Fruit fly (Drosophila melanogaster) whole organism, embryonic: ENCODE measurements around the gene Rgl.

Source experiments
- ATbp ChIP-seq: fragments of 200-800 bp; sonication (Bioruptor generic); optimal IDR thresholded peaks from 2 replicates; lab custom pipeline; 2017; ENCODE audit warnings: missing biosample characterization, mild to moderate bottlenecking, missing genetic modification characterization, missing genetic modification reagents
- CG10543 ChIP-seq: fragments of 200-800 bp; sonication (Bioruptor generic); optimal IDR thresholded peaks from 3 replicates; lab custom pipeline; 2017; ENCODE audit warnings: missing biosample characterization, mild to moderate bottlenecking, missing genetic modification characterization, moderate library complexity
- CG10654 ChIP-seq: fragments of 200-800 bp; sonication (Bioruptor generic); optimal IDR thresholded peaks from 2 replicates; lab custom pipeline; 2016; ENCODE audit warnings: missing biosample characterization, missing genetic modification characterization
- CG11247 ChIP-seq: fragments of 200-800 bp; sonication (Bioruptor generic); IDR thresholded peaks from 2 replicates; pipeline ENCODE4 v1.3.6; 2022; ENCODE audit warnings: missing biosample characterization, missing genetic modification characterization
- CG13296 ChIP-seq: fragments of 200-800 bp; sonication (Bioruptor generic); optimal IDR thresholded peaks from 3 replicates; lab custom pipeline; 2018; ENCODE audit warnings: missing biosample characterization, mild to moderate bottlenecking, missing genetic modification characterization
- CG13775 ChIP-seq: fragments of 200-800 bp; sonication (Bioruptor generic); optimal IDR thresholded peaks from 3 replicates; lab custom pipeline; 2017; ENCODE audit warnings: missing biosample characterization, mild to moderate bottlenecking, missing genetic modification characterization
- CG15479 ChIP-seq: fragments of 200-800 bp; sonication (Bioruptor generic); optimal IDR thresholded peaks from 3 replicates; lab custom pipeline; 2019; ENCODE audit warnings: missing biosample characterization, mild to moderate bottlenecking, missing genetic modification characterization, moderate library complexity
- CG17359 ChIP-seq: fragments of 200-800 bp; sonication (Bioruptor generic); optimal IDR thresholded peaks from 3 replicates; lab custom pipeline; 2018; ENCODE audit warnings: missing biosample characterization, mild to moderate bottlenecking, missing genetic modification characterization, moderate library complexity
- CG17568 ChIP-seq: fragments of 200-800 bp; sonication (Bioruptor generic); optimal IDR thresholded peaks from 2 replicates; lab custom pipeline; 2018; ENCODE audit warnings: missing biosample characterization, mild to moderate bottlenecking, missing genetic modification characterization, moderate library complexity
- CG17829 ChIP-seq: fragments of 200-800 bp; optimal IDR thresholded peaks from 2 replicates; lab custom pipeline; 2019; ENCODE audit warnings: missing biosample characterization, mild to moderate bottlenecking, missing genetic modification characterization, moderate library complexity
- CG1832 ChIP-seq: fragments of 200-800 bp; sonication (Bioruptor generic); optimal IDR thresholded peaks from 2 replicates; lab custom pipeline; 2017; ENCODE audit warnings: missing biosample characterization, mild to moderate bottlenecking, missing genetic modification characterization, inconsistent platforms
- CG31365 ChIP-seq: fragments of 200-800 bp; sonication (Bioruptor generic); optimal IDR thresholded peaks from 2 replicates; lab custom pipeline; 2018; ENCODE audit warnings: missing biosample characterization, mild to moderate bottlenecking, missing genetic modification characterization
- CG34224 ChIP-seq: fragments of 200-800 bp; sonication (Bioruptor generic); IDR thresholded peaks from 3 replicates; pipeline ENCODE4 v1.3.6; 2022; ENCODE audit warnings: missing biosample characterization, missing genetic modification characterization; ENCODE audit not compliant: partially characterized antibody
- CG4360 ChIP-seq: fragments of 200-800 bp; sonication (Bioruptor generic); IDR thresholded peaks from 2 replicates; pipeline ENCODE4 v1.3.6; 2022; ENCODE audit warnings: missing biosample characterization, missing genetic modification characterization
- CG4707 ChIP-seq: fragments of 200-800 bp; sonication (Bioruptor generic); optimal IDR thresholded peaks from 2 replicates; lab custom pipeline; 2018; ENCODE audit warnings: missing biosample characterization, mild to moderate bottlenecking, missing genetic modification characterization, moderate library complexity
- CG5953 ChIP-seq: fragments of 200-800 bp; sonication (Bioruptor generic); IDR thresholded peaks from 2 replicates; pipeline ENCODE4 v1.3.6; 2022; ENCODE audit warnings: missing biosample characterization, missing genetic modification characterization
- CG6689 ChIP-seq: fragments of 200-800 bp; sonication (Bioruptor generic); IDR thresholded peaks from 2 replicates; pipeline ENCODE4 v1.3.6; 2022; ENCODE audit warnings: missing biosample characterization, missing genetic modification characterization
- CG9932 ChIP-seq: fragments of 200-800 bp; sonication (Bioruptor generic); IDR thresholded peaks from 2 replicates; pipeline ENCODE4 v1.3.6; 2022; ENCODE audit warnings: missing biosample characterization, missing genetic modification characterization
- Hand ChIP-seq: fragments of 200-800 bp; sonication (Bioruptor generic); optimal IDR thresholded peaks from 2 replicates; lab custom pipeline; 2017; ENCODE audit warnings: mild to moderate bottlenecking, missing biosample characterization, missing genetic modification reagents, missing genetic modification characterization
- Jarid2 ChIP-seq: fragments of 200-800 bp; sonication (Bioruptor generic); optimal IDR thresholded peaks from 3 replicates; lab custom pipeline; 2017; ENCODE audit warnings: mild to moderate bottlenecking, missing biosample characterization, missing genetic modification reagents, missing genetic modification characterization
- Med ChIP-seq: fragments of 200-800 bp; sonication (Bioruptor generic); peaks from one replicate; lab custom pipeline; 2016; ENCODE audit warnings: missing biosample characterization, missing genetic modification characterization, mild to moderate bottlenecking, inconsistent platforms, moderate library complexity
- NC2β ChIP-seq: fragments of 200-800 bp; sonication (Bioruptor generic); optimal IDR thresholded peaks from 2 replicates; lab custom pipeline; 2016; ENCODE audit warnings: missing biosample characterization, missing genetic modification characterization
- Oaz ChIP-seq: fragments of 200-800 bp; sonication (Bioruptor generic); IDR thresholded peaks from 2 replicates; pipeline ENCODE4 v1.3.6; 2022; ENCODE audit warnings: missing biosample characterization, missing genetic modification characterization
- Sox100B ChIP-seq: fragments of 200-800 bp; sonication (Bioruptor generic); optimal IDR thresholded peaks from 3 replicates; lab custom pipeline; 2018; ENCODE audit warnings: missing biosample characterization, mild to moderate bottlenecking, missing genetic modification characterization
- Ssrp ChIP-seq: fragments of 200-800 bp; sonication (Bioruptor generic); optimal IDR thresholded peaks from 2 replicates; lab custom pipeline; 2018; ENCODE audit warnings: missing biosample characterization, mild to moderate bottlenecking, missing genetic modification characterization, moderate library complexity
- amos ChIP-seq: fragments of 200-800 bp; sonication (Bioruptor generic); IDR thresholded peaks from 2 replicates; pipeline ENCODE4 v1.3.6; 2022; ENCODE audit warnings: missing biosample characterization, missing genetic modification characterization; ENCODE audit not compliant: partially characterized antibody
- bigmax ChIP-seq: fragments of 200-800 bp; sonication (Bioruptor generic); optimal IDR thresholded peaks from 2 replicates; lab custom pipeline; 2018; ENCODE audit warnings: missing biosample characterization, mild to moderate bottlenecking, missing genetic modification characterization
- caup ChIP-seq: fragments of 200-800 bp; sonication (Bioruptor generic); optimal IDR thresholded peaks from 3 replicates; lab custom pipeline; 2017; ENCODE audit warnings: missing biosample characterization, mild to moderate bottlenecking, missing genetic modification characterization, moderate library complexity; ENCODE audit not compliant: severe bottlenecking
- chinmo ChIP-seq: fragments of 200-800 bp; sonication (Bioruptor generic); IDR thresholded peaks from 4 replicates; pipeline ENCODE4 v1.3.6; 2022; ENCODE audit warnings: missing biosample characterization, missing genetic modification characterization; ENCODE audit not compliant: partially characterized antibody
- chm ChIP-seq: fragments of 200-800 bp; sonication (Bioruptor generic); IDR thresholded peaks from 2 replicates; pipeline ENCODE4 v1.3.6; 2022; ENCODE audit warnings: missing biosample characterization, missing genetic modification characterization
- ci ChIP-seq: fragments of 200-800 bp; sonication (Bioruptor generic); IDR thresholded peaks from 3 replicates; pipeline ENCODE4 v1.3.6; 2022; ENCODE audit warnings: missing biosample characterization, missing genetic modification characterization
- gsb ChIP-seq: fragments of 200-800 bp; sonication (Bioruptor generic); IDR thresholded peaks from 2 replicates; pipeline ENCODE4 v1.3.6; 2022; ENCODE audit warnings: missing biosample characterization, missing genetic modification characterization
- hkb ChIP-seq, 2 experiments: fragments of 200-800 bp in 1 of 2; fragments of >200 bp in 1 of 2; sonication (Bioruptor generic) in 1 of 2; IDR thresholded peaks in 1 of 2; optimal IDR thresholded peaks in 1 of 2; 2 replicates each; pipeline versions ENCODE4 v1.3.6 to Lab custom; 2017 to 2022; ENCODE audit warnings: missing biosample characterization in 1 of 2, missing genetic modification characterization in 1 of 2
- insv ChIP-seq, 2 experiments: fragments of 200-800 bp; sonication (Bioruptor generic); optimal IDR thresholded peaks; 3 replicates each; lab custom pipeline; 2016 to 2018; ENCODE audit warnings: missing biosample characterization in 2 of 2, missing genetic modification characterization in 2 of 2
- kni ChIP-seq: fragments of 200-800 bp; sonication (Bioruptor generic); optimal IDR thresholded peaks from 3 replicates; lab custom pipeline; 2017; ENCODE audit warnings: mild to moderate bottlenecking, missing biosample characterization, missing genetic modification reagents, missing genetic modification characterization
- nerfin-2 ChIP-seq: fragments of 200-800 bp; sonication (Bioruptor generic); IDR thresholded peaks from 2 replicates; pipeline ENCODE4 v1.3.6; 2022; ENCODE audit warnings: missing biosample characterization, missing genetic modification characterization; ENCODE audit not compliant: partially characterized antibody
- nom ChIP-seq: fragments of 200-800 bp; sonication (Bioruptor generic); optimal IDR thresholded peaks from 2 replicates; lab custom pipeline; 2017; ENCODE audit warnings: missing biosample characterization, missing genetic modification characterization, mild to moderate bottlenecking, moderate library complexity, missing genetic modification reagents
- pum ChIP-seq: fragments of 200-800 bp; sonication (Bioruptor generic); optimal IDR thresholded peaks from 2 replicates; lab custom pipeline; 2016; ENCODE audit warnings: missing biosample characterization, missing genetic modification characterization
- ranshi ChIP-seq: fragments of 200-800 bp; sonication (Bioruptor generic); IDR thresholded peaks from 2 replicates; pipeline ENCODE4 v1.3.6; 2022; ENCODE audit warnings: missing biosample characterization, missing genetic modification characterization
- rib ChIP-seq: fragments of 200-800 bp; sonication (Bioruptor generic); IDR thresholded peaks from 2 replicates; pipeline ENCODE4 v1.3.6; 2022; ENCODE audit warnings: missing biosample characterization, missing genetic modification characterization
- sens ChIP-seq: fragments of 200-800 bp; sonication (Bioruptor generic); peaks from one replicate; lab custom pipeline; 2016; ENCODE audit warnings: missing biosample characterization, missing genetic modification characterization
- so ChIP-seq: fragments of 200-800 bp; sonication (Bioruptor generic); IDR thresholded peaks from 3 replicates; pipeline ENCODE4 v1.3.6; 2022; ENCODE audit warnings: missing biosample characterization, missing genetic modification characterization
- sqz ChIP-seq: fragments of 200-800 bp; sonication (Bioruptor generic); optimal IDR thresholded peaks from 3 replicates; lab custom pipeline; 2018; ENCODE audit warnings: missing biosample characterization, mild to moderate bottlenecking, missing genetic modification characterization

The Rgl gene

DNA sequence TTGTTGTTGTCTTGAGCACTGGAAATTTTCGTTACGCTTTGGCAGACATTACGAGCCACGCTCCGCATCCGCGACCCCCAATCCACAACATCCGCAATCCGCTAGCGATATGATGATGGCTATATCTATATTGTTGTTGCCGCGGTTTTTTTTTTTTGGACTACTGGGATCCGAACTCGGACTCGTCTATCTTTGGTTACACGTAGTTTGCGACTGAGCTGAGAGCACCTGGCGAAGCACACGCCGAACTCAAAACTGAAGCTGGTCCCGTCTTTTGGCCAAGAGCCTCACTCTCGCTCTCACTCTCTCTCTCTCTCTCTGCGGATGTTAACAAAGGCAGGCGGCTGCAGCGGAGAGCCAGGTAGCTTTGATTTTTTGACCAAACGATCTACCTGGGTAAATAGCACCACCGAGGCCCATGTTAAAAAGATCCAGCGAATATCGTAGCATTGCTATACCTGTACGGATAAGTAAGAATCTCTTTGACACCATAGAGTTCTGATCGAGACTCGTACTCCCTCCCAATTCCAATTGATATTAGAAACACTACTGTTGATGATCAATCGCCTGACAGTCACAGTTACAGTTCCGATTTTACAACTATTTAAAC, at the start of gene Rgl (continued):
- no peak for TF ChIP-seq CG10654 (GFP tag; lab: Kevin White, UChicago)
- peak; percentile 93 for TF ChIP-seq CG4707 (GFP tag; lab: Kevin White, UChicago)
- no peak for TF ChIP-seq hkb (optimal IDR thresholded peaks at IDR 0.05; lab: Kevin White, UChicago)
- 0 out of 2 replicates have a peak, but pooled peaks have one; percentile 6 for TF ChIP-seq hkb (GFP tag; IDR thresholded peaks at IDR 0.05; lab: Robert Waterston, UW)
- no peak for TF ChIP-seq Ssrp (tag; lab: Kevin White, UChicago)
- TF ChIP-seq caup (GFP tag; lab: Kevin White, UChicago): no peak
- TF ChIP-seq Oaz: no peak
- peak; percentile 91 for TF ChIP-seq CG13775 (GFP tag; lab: Kevin White, UChicago)
- TF ChIP-seq pum (GFP tag; lab: Kevin White, UChicago): no peak
- no peak for TF ChIP-seq CG6689 (GFP tag; lab: Robert Waterston, UW)
- TF ChIP-seq Med: peak; percentile 84
- peak; percentile 12; the same call in 1 of the 2 replicates for TF ChIP-seq chm
- TF ChIP-seq so: no peak
- no peak for TF ChIP-seq gsb
- peak; percentile 88 for TF ChIP-seq Jarid2 (GFP tag; lab: Kevin White, UChicago)
- TF ChIP-seq CG17359 (tag; lab: Kevin White, UChicago): no peak
- no peak for TF ChIP-seq ATbp (GFP tag; lab: Kevin White, UChicago)
- TF ChIP-seq CG15479 (GFP tag; lab: Kevin White, UChicago): peak; percentile 48
- TF ChIP-seq CG31365 (tag; lab: Kevin White, UChicago): no peak
- peak; percentile 93 for TF ChIP-seq CG4360 (GFP tag; lab: Robert Waterston, UW)
- no peak for TF ChIP-seq CG13296 (GFP tag; lab: Kevin White, UChicago)
- 0 out of 2 replicates have a peak, but pooled peaks have one; percentile 15 for TF ChIP-seq CG9932 (GFP tag; lab: Robert Waterston, UW)
- TF ChIP-seq nom (GFP tag; lab: Kevin White, UChicago): peak; percentile 72
- TF ChIP-seq sens (GFP tag; lab: Kevin White, UChicago): peak; percentile 65
- TF ChIP-seq CG17568 (GFP tag; lab: Kevin White, UChicago): no peak
- peak; percentile 66 for TF ChIP-seq CG10543 (GFP tag; lab: Kevin White, UChicago)
- peak; percentile 72 for TF ChIP-seq rib (GFP tag; lab: Robert Waterston, UW)
- peak; percentile 27; the same call in 1 of the 2 replicates for TF ChIP-seq CG11247 (GFP tag; lab: Robert Waterston, UW)
- TF ChIP-seq Hand (GFP tag; lab: Kevin White, UChicago): no peak
- TF ChIP-seq CG17829: peak; percentile 3
- peak in 1 of 2 experiments; percentile 78 for TF ChIP-seq insv (GFP tag; optimal IDR thresholded peaks at IDR 0.05; lab: Kevin White, UChicago)
- peak; percentile 54; the same call in 1 of the 3 replicates for TF ChIP-seq ci (GFP tag; lab: Robert Waterston, UW)
- TF ChIP-seq CG1832 (GFP tag; lab: Kevin White, UChicago): no peak
- TF ChIP-seq sqz (GFP tag; lab: Kevin White, UChicago): peak; percentile 93
- TF ChIP-seq amos (GFP tag; lab: Robert Waterston, UW): peak; percentile 29; the same call in 1 of the 2 replicates
- no peak for TF ChIP-seq CG5953 (GFP tag; lab: Robert Waterston, UW)
- TF ChIP-seq nerfin-2 (GFP tag; lab: Robert Waterston, UW): no peak
- peak; percentile 28; the same call in 1 of the 3 replicates for TF ChIP-seq CG34224 (GFP tag; lab: Robert Waterston, UW)
- no peak for TF ChIP-seq kni (GFP tag; lab: Kevin White, UChicago)
- no peak for TF ChIP-seq NC2β (GFP tag; lab: Kevin White, UChicago)
- no peak for TF ChIP-seq Sox100B
- TF ChIP-seq ranshi: peak; percentile 51; the same call in 1 of the 2 replicates
- TF ChIP-seq chinmo: peak; percentile 91; the same call in 3 of the 4 replicates
- TF ChIP-seq bigmax (GFP tag; lab: Kevin White, UChicago): no peak
